Worm (Caenorhabditis elegans): Measurements from ENCODE around the gene Y48G9A.7.

The Y48G9A.7 gene

DNA sequence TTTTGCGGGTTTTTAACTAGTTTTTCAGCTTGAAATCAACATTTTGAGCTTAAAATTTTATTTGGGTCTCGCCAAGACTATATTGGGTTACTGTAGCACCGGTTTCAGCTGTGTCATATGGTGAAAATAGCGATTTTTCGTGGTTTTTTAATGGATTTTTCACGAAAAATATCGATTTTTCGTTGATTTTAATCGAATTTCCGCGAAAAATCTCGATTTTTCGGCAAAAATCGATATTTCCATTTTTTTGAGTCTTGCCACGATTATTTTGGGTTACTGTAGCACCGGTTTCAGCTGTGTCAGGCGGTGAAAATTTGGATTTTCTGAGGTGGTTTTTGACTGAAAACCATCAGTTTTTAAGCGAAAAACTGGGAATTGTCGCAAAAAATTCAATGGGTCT lies 5.0 kb downstream of the Y48G9A.7 start:
- no peak for TF ChIP-seq fkh-10 (GFP tag; optimal IDR thresholded peaks at IDR 0.05)
- no peak for TF ChIP-seq rnt-1 (tag; optimal IDR thresholded peaks at IDR 0.05)
- no peak for TF ChIP-seq fax-1 (tag; optimal IDR thresholded peaks at IDR 0.05)
- no peak for TF ChIP-seq unc-42 (tag; optimal IDR thresholded peaks at IDR 0.05)
- TF ChIP-seq K09A11.1 (tag; optimal IDR thresholded peaks at IDR 0.05; ENCODE audit: insufficient read depth), result no peak
- no peak for TF ChIP-seq Y22D7AL.16 (tag; optimal IDR thresholded peaks at IDR 0.05)
- no peak for TF ChIP-seq elt-2 (tag; optimal IDR thresholded peaks at IDR 0.05)
- no peak for TF ChIP-seq ceh-45 (GFP tag; IDR thresholded peaks at IDR 0.05)

DNA sequence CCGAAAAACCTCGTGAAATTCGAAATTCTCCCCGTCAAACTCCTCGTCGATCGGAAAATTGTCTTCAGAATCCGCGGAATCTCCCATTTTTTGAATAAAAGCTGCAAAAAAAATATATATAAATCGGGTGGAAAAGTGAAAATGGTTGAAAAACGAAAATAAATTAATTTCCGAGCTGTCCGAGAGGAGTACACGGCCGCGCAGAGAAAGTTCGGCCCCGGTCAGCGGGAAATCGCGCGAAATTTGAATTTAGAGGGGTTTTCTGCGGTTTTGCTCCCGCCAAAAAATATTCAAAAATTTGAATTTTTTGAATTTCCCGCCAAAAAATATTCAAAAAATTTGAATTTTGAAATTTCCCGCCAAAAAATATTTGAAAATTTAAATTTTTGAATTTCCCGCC lies 6.4 kb downstream of the Y48G9A.7 start, which contains the start of gene Y48G9A.11:
Y48G9A.11 (minus strand) TSS at position 101 of the 400 bp plus-strand sequence.
- no peak for TF ChIP-seq unc-55 (GFP tag; optimal IDR thresholded peaks at IDR 0.05)
- no peak for TF ChIP-seq unc-42 (tag; optimal IDR thresholded peaks at IDR 0.05)
- no peak for TF ChIP-seq hlh-13 (GFP tag; optimal IDR thresholded peaks at IDR 0.05)
- no peak for TF ChIP-seq K09A11.1 (tag; optimal IDR thresholded peaks at IDR 0.05; ENCODE audit: insufficient read depth)
- no peak for TF ChIP-seq gmeb-2 (tag; optimal IDR thresholded peaks at IDR 0.05)
- no peak for TF ChIP-seq ceh-14 (tag; optimal IDR thresholded peaks at IDR 0.05)
- no peak for TF ChIP-seq odd-2 (tag; optimal IDR thresholded peaks at IDR 0.05)
- TF ChIP-seq lim-6 (tag; optimal IDR thresholded peaks at IDR 0.05), result no peak
- no peak for TF ChIP-seq ets-4 (tag; optimal IDR thresholded peaks at IDR 0.05)
- no peak for TF ChIP-seq ceh-48 (tag; optimal IDR thresholded peaks at IDR 0.05)
- no peak for TF ChIP-seq npax-4 (tag; optimal IDR thresholded peaks at IDR 0.05)
- TF ChIP-seq fkh-10 (GFP tag; optimal IDR thresholded peaks at IDR 0.05), result no peak
- no peak for TF ChIP-seq pat-9 (tag; optimal IDR thresholded peaks at IDR 0.05)
- no peak for TF ChIP-seq syd-9 (tag; optimal IDR thresholded peaks at IDR 0.05)
- no peak for TF ChIP-seq pqm-1 (tag; optimal IDR thresholded peaks at IDR 0.05)
- TF ChIP-seq hlh-15 (tag; optimal IDR thresholded peaks at IDR 0.05), result no peak
- TF ChIP-seq lin-11 (tag; optimal IDR thresholded peaks at IDR 0.05), result no peak

- TF ChIP-seq nfya-1 (tag; optimal IDR thresholded peaks at IDR 0.05), result no peak
- TF ChIP-seq odd-2 (tag; optimal IDR thresholded peaks at IDR 0.05), result no peak
- TF ChIP-seq ceh-24 (tag; optimal IDR thresholded peaks at IDR 0.05), result no peak
- no peak for TF ChIP-seq ahr-1 (tag; optimal IDR thresholded peaks at IDR 0.05)
These were observed 7.2 kb downstream of the Y48G9A.7 start, which contains the start of gene Y48G9A.6 for ce11 chrIII:2117541-2117940. Gene Y48G9A.6, plus strand, starts transcription at chrIII:2117841.

DNA sequence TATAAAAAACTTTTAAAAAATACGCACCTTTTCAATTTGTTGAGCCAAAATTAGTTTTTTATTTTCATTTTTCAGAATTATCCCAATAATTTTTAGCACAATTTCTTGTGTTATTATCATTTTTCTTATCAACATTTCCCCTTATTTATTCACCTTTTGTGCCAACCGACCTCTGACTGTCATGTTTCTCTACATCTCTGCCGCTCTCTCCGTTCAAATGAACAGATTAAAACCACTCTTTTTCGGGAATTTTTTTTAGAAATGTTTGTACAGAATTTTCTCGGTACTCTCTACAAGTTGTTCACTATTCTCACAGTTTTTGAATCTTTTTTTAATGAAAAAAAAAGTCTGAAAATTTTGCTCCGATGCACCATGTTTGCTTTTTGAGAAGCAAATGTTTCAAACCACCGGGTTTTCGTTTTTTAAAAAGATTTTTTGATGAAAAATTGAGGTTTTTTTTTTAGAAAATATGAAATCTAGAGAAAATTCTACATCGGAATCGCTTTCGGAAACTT lies 13.4 kb downstream of the Y48G9A.7 start, which contains the start of gene frl-1:
frl-1 (plus strand) TSS at position 465 of the 515 bp plus-strand sequence.
- TF ChIP-seq sox-4 (tag; optimal IDR thresholded peaks at IDR 0.05), result no peak
- TF ChIP-seq elt-2 (tag; optimal IDR thresholded peaks at IDR 0.05), result peak; percentile 10

- TF ChIP-seq rnt-1 (tag; optimal IDR thresholded peaks at IDR 0.05) (peak; percentile 30), nhr-11 (tag; optimal IDR thresholded peaks at IDR 0.05) (no peak), ahr-1 (tag; optimal IDR thresholded peaks at IDR 0.05) (no peak), hlh-8 (tag; optimal IDR thresholded peaks at IDR 0.05) (no peak), unc-55 (GFP tag; optimal IDR thresholded peaks at IDR 0.05) (peak; percentile 81), npax-4 (tag; optimal IDR thresholded peaks at IDR 0.05) (no peak), C38D4.7 (GFP tag; optimal IDR thresholded peaks at IDR 0.05) (no peak), odd-2 (tag; optimal IDR thresholded peaks at IDR 0.05) (no peak), syd-9 (tag; optimal IDR thresholded peaks at IDR 0.05) (no peak), ztf-16 (tag; optimal IDR thresholded peaks at IDR 0.05) (no peak), ama-1 (optimal IDR thresholded peaks at IDR 0.05) (no peak), C08G9.2 (tag; optimal IDR thresholded peaks at IDR 0.05) (no peak), ceh-22 (tag; optimal IDR thresholded peaks at IDR 0.05) (no peak), ceh-48 (tag; optimal IDR thresholded peaks at IDR 0.05) (no peak), ceh-19 (GFP tag; optimal IDR thresholded peaks at IDR 0.05) (no peak), K02D7.2 (tag; optimal IDR thresholded peaks at IDR 0.05) (no peak), unc-3 (GFP tag; conservative IDR thresholded peaks at IDR 0.05) (no peak), unc-3 (tag; optimal IDR thresholded peaks at IDR 0.05) (no peak), tbx-7 (tag; optimal IDR thresholded peaks at IDR 0.05) (no peak), unc-86 (tag; optimal IDR thresholded peaks at IDR 0.05) (no peak), pros-1 (tag; optimal IDR thresholded peaks at IDR 0.05) (no peak), ceh-30 (tag; optimal IDR thresholded peaks at IDR 0.05) (no peak), pha-4 (tag; optimal IDR thresholded peaks at IDR 0.05) (no peak), pha-2 (tag; optimal IDR thresholded peaks at IDR 0.05) (no peak), ceh-45 (GFP tag; IDR thresholded peaks at IDR 0.05) (no peak), elt-2 (tag; optimal IDR thresholded peaks at IDR 0.05) (peak; percentile 20), nfya-1 (tag; optimal IDR thresholded peaks at IDR 0.05) (peak; percentile 53), unc-42 (tag; optimal IDR thresholded peaks at IDR 0.05) (no peak), pag-3 (tag; optimal IDR thresholded peaks at IDR 0.05; ENCODE audit: borderline replicate concordance) (no peak)
These were observed 15.6 kb downstream of the Y48G9A.7 start for ce11 chrIII:2125936-2126335.

Data from whole organism, late embryonic.